Fruit fly (Drosophila melanogaster) whole organism, embryonic: ENCODE results near the gene CecA1.
A peak's percentile ranks its signal among the peaks of the same experiment; 100 is the strongest.

Experiments used
- Ada2b ChIP-seq: fragments of 200-800 bp; sonication (Bioruptor generic); IDR thresholded peaks from 2 replicates; pipeline ENCODE4 v1.3.6; 2022; ENCODE audit warnings: missing biosample characterization, missing genetic modification characterization
- Adf1 ChIP-seq: fragments of 200-800 bp; sonication (Bioruptor generic); IDR thresholded peaks from 2 replicates; pipeline ENCODE4 v1.3.6; 2022; ENCODE audit warnings: missing biosample characterization, missing genetic modification characterization
- Awh ChIP-seq: fragments of 200-800 bp; sonication (Bioruptor generic); IDR thresholded peaks from 2 replicates; pipeline ENCODE4, ENCODE4 v1.3.6; 2022; ENCODE audit warnings: missing biosample characterization, missing genetic modification characterization
- B-H1 ChIP-seq: fragments of 200-800 bp; sonication (Bioruptor generic); IDR thresholded peaks from 3 replicates; pipeline ENCODE4 v1.3.6; 2022; ENCODE audit warnings: missing biosample characterization, missing genetic modification characterization
- BEAF-32 ChIP-seq: fragments of 200-800 bp; sonication (Bioruptor generic); optimal IDR thresholded peaks from 3 replicates; lab custom pipeline; 2017; ENCODE audit warnings: missing biosample characterization, missing genetic modification characterization, mild to moderate bottlenecking, moderate library complexity, missing genetic modification reagents
- CG10274 ChIP-seq: fragments of 200-800 bp; sonication (Bioruptor generic); optimal IDR thresholded peaks from 3 replicates; lab custom pipeline; 2017; ENCODE audit warnings: missing biosample characterization, mild to moderate bottlenecking, missing genetic modification characterization
- CG11093 ChIP-seq: fragments of 200-800 bp; sonication (Bioruptor generic); IDR thresholded peaks from 3 replicates; pipeline ENCODE4 v1.3.6; 2022; ENCODE audit warnings: missing biosample characterization, missing genetic modification characterization
- CG14710 ChIP-seq: fragments of 200-800 bp; sonication (Bioruptor generic); optimal IDR thresholded peaks from 3 replicates; lab custom pipeline; 2019; ENCODE audit warnings: missing biosample characterization, mild to moderate bottlenecking, missing genetic modification characterization, moderate library complexity
- CG17359 ChIP-seq: fragments of 200-800 bp; sonication (Bioruptor generic); optimal IDR thresholded peaks from 3 replicates; lab custom pipeline; 2018; ENCODE audit warnings: missing biosample characterization, mild to moderate bottlenecking, missing genetic modification characterization, moderate library complexity
- CG17361 ChIP-seq: fragments of 200-800 bp; sonication (Bioruptor generic); IDR thresholded peaks from 3 replicates; pipeline ENCODE4 v1.3.6; 2022; ENCODE audit warnings: missing biosample characterization, missing genetic modification characterization
- CG18262 ChIP-seq: fragments of 200-800 bp; optimal IDR thresholded peaks from 3 replicates; lab custom pipeline; 2019; ENCODE audit warnings: missing biosample characterization, mild to moderate bottlenecking, missing genetic modification characterization, moderate library complexity
- CG18764 ChIP-seq: fragments of 200-800 bp; sonication (Bioruptor generic); optimal IDR thresholded peaks from 3 replicates; lab custom pipeline; 2016; ENCODE audit warnings: missing biosample characterization, missing genetic modification characterization
- CG3065 ChIP-seq: fragments of 200-800 bp; sonication (Bioruptor generic); optimal IDR thresholded peaks from 2 replicates; lab custom pipeline; 2016; ENCODE audit warnings: missing biosample characterization, missing genetic modification characterization
- CG3163 ChIP-seq: fragments of 200-800 bp; sonication (Bioruptor generic); optimal IDR thresholded peaks from 3 replicates; lab custom pipeline; 2016; ENCODE audit warnings: missing biosample characterization, missing genetic modification characterization
- CG32767 ChIP-seq: fragments of 200-800 bp; sonication (Bioruptor generic); IDR thresholded peaks from 2 replicates; pipeline ENCODE4 v1.3.6; 2022; ENCODE audit warnings: missing biosample characterization, missing genetic modification characterization
- CG34376 ChIP-seq: fragments of 200-800 bp; sonication (Bioruptor generic); optimal IDR thresholded peaks from 2 replicates; lab custom pipeline; 2018; ENCODE audit warnings: missing biosample characterization, mild to moderate bottlenecking, missing genetic modification characterization
- CG3726 ChIP-seq: fragments of 200-800 bp; sonication (Bioruptor generic); IDR thresholded peaks from 3 replicates; pipeline ENCODE4, ENCODE4 v1.3.6; 2022; ENCODE audit warnings: missing biosample characterization, missing genetic modification characterization
- CG6765 ChIP-seq: fragments of 200-800 bp; sonication (Bioruptor generic); optimal IDR thresholded peaks from 3 replicates; lab custom pipeline; 2017; ENCODE audit warnings: missing biosample characterization, mild to moderate bottlenecking, missing genetic modification characterization
- CG7786 ChIP-seq: fragments of 200-800 bp; sonication (Bioruptor generic); optimal IDR thresholded peaks from 2 replicates; lab custom pipeline; 2016; ENCODE audit warnings: missing biosample characterization, missing genetic modification characterization
- CG8359 ChIP-seq: fragments of 200-800 bp; sonication (Bioruptor generic); optimal IDR thresholded peaks from 2 replicates; lab custom pipeline; 2017; ENCODE audit warnings: missing biosample characterization, mild to moderate bottlenecking, missing genetic modification characterization, borderline replicate concordance
- CG9932 ChIP-seq: fragments of 200-800 bp; sonication (Bioruptor generic); IDR thresholded peaks from 2 replicates; pipeline ENCODE4 v1.3.6; 2022; ENCODE audit warnings: missing biosample characterization, missing genetic modification characterization
- Doc2 ChIP-seq: fragments of 200-800 bp; sonication (Bioruptor generic); IDR thresholded peaks from 2 replicates; pipeline ENCODE4 v1.3.6; 2022; ENCODE audit warnings: missing biosample characterization, missing genetic modification characterization
- Ets97D ChIP-seq: fragments of 200-800 bp; sonication (Bioruptor generic); optimal IDR thresholded peaks from 3 replicates; lab custom pipeline; 2016; ENCODE audit warnings: missing biosample characterization, missing genetic modification characterization
- HLH3B ChIP-seq: fragments of 200-800 bp; sonication (Bioruptor generic); IDR thresholded peaks from 2 replicates; pipeline ENCODE4 v1.3.6; 2022; ENCODE audit warnings: missing biosample characterization, missing genetic modification characterization
- HmgD ChIP-seq: fragments of 200-800 bp; sonication (Bioruptor generic); optimal IDR thresholded peaks from 3 replicates; lab custom pipeline; 2016; ENCODE audit warnings: missing biosample characterization, missing genetic modification characterization
- Jarid2 ChIP-seq: fragments of 200-800 bp; sonication (Bioruptor generic); optimal IDR thresholded peaks from 3 replicates; lab custom pipeline; 2017; ENCODE audit warnings: mild to moderate bottlenecking, missing biosample characterization, missing genetic modification reagents, missing genetic modification characterization
- Nf-YA ChIP-seq: fragments of 200-800 bp; sonication (Bioruptor generic); IDR thresholded peaks from 2 replicates; pipeline ENCODE4 v1.3.6; 2022; ENCODE audit warnings: missing biosample characterization, missing genetic modification characterization
- Trl ChIP-seq, 3 experiments: fragments of >200 bp in 2 of 3; fragments of 200-800 bp in 1 of 3; sonication (Bioruptor generic) in 1 of 3; optimal IDR thresholded peaks; 2 replicates in 1 of 3; 3 replicates in 2 of 3; lab custom pipeline; 2016 to 2017; ENCODE audit warnings: missing biosample characterization in 1 of 3, missing genetic modification characterization in 1 of 3
- amos ChIP-seq: fragments of 200-800 bp; sonication (Bioruptor generic); IDR thresholded peaks from 2 replicates; pipeline ENCODE4 v1.3.6; 2022; ENCODE audit warnings: missing biosample characterization, missing genetic modification characterization; ENCODE audit not compliant: partially characterized antibody
- cato ChIP-seq: fragments of 200-800 bp; sonication (Bioruptor generic); optimal IDR thresholded peaks from 2 replicates; lab custom pipeline; 2016; ENCODE audit warnings: missing biosample characterization, missing genetic modification characterization, borderline replicate concordance
- emc ChIP-seq: fragments of 200-800 bp; sonication (Bioruptor generic); optimal IDR thresholded peaks from 2 replicates; lab custom pipeline; 2016; ENCODE audit warnings: missing biosample characterization, missing genetic modification characterization
- gcm ChIP-seq: fragments of 200-800 bp; sonication (Bioruptor generic); optimal IDR thresholded peaks from 2 replicates; lab custom pipeline; 2019; ENCODE audit warnings: missing biosample characterization, mild to moderate bottlenecking, missing genetic modification characterization, moderate library complexity
- gem ChIP-seq: fragments of 200-800 bp; sonication (Bioruptor generic); optimal IDR thresholded peaks from 2 replicates; lab custom pipeline; 2019; ENCODE audit warnings: missing biosample characterization, mild to moderate bottlenecking, missing genetic modification characterization, moderate library complexity
- grn ChIP-seq: fragments of 200-800 bp; sonication (Bioruptor generic); optimal IDR thresholded peaks from 3 replicates; lab custom pipeline; 2017; ENCODE audit warnings: missing biosample characterization, missing genetic modification characterization
- h ChIP-seq: fragments of >200 bp; optimal IDR thresholded peaks from 2 replicates; lab custom pipeline; 2017
- ham ChIP-seq: fragments of 200-800 bp; sonication (Bioruptor generic); IDR thresholded peaks from 2 replicates; pipeline ENCODE4 v1.3.6; 2022; ENCODE audit warnings: missing biosample characterization, missing genetic modification characterization
- klu ChIP-seq: fragments of 200-800 bp; sonication (Bioruptor generic); IDR thresholded peaks from 2 replicates; pipeline ENCODE4 v1.3.6; 2022; ENCODE audit warnings: missing biosample characterization, missing genetic modification characterization
- knrl ChIP-seq: fragments of 200-800 bp; sonication (Bioruptor generic); IDR thresholded peaks from 3 replicates; pipeline ENCODE4 v1.3.6; 2022; ENCODE audit warnings: missing biosample characterization, missing genetic modification characterization; ENCODE audit not compliant: partially characterized antibody
- lola ChIP-seq, 3 experiments: fragments of >200 bp in 2 of 3; fragments of 200-800 bp in 1 of 3; sonication (Bioruptor generic) in 1 of 3; optimal IDR thresholded peaks; 2 replicates each; lab custom pipeline; 2017 to 2019; ENCODE audit warnings: missing biosample characterization in 3 of 3, missing genetic modification characterization in 3 of 3, mild to moderate bottlenecking in 1 of 3, moderate library complexity in 1 of 3
- mirr ChIP-seq: fragments of 200-800 bp; sonication (Bioruptor generic); optimal IDR thresholded peaks from 3 replicates; lab custom pipeline; 2018; ENCODE audit warnings: missing biosample characterization, mild to moderate bottlenecking, missing genetic modification characterization
- nerfin-2 ChIP-seq: fragments of 200-800 bp; sonication (Bioruptor generic); IDR thresholded peaks from 2 replicates; pipeline ENCODE4 v1.3.6; 2022; ENCODE audit warnings: missing biosample characterization, missing genetic modification characterization; ENCODE audit not compliant: partially characterized antibody
- phol ChIP-seq: fragments of 200-800 bp; sonication (Bioruptor generic); optimal IDR thresholded peaks from 3 replicates; lab custom pipeline; 2018; ENCODE audit warnings: missing biosample characterization, mild to moderate bottlenecking, missing genetic modification characterization, moderate library complexity
- ro ChIP-seq: fragments of 200-800 bp; sonication (Bioruptor generic); IDR thresholded peaks from 2 replicates; pipeline ENCODE4 v1.3.6; 2022; ENCODE audit warnings: missing biosample characterization, missing genetic modification characterization
- row ChIP-seq: fragments of 200-800 bp; sonication (Bioruptor generic); IDR thresholded peaks from 3 replicates; pipeline ENCODE4 v1.3.6; 2022; ENCODE audit warnings: missing biosample characterization, missing genetic modification characterization
- sima ChIP-seq: fragments of 200-800 bp; sonication (Bioruptor generic); optimal IDR thresholded peaks from 2 replicates; lab custom pipeline; 2016; ENCODE audit warnings: missing biosample characterization, missing genetic modification characterization
- sna ChIP-seq: fragments of 200-800 bp; sonication (Bioruptor generic); IDR thresholded peaks from 2 replicates; pipeline ENCODE4 v1.3.6; 2022; ENCODE audit warnings: missing biosample characterization, missing genetic modification characterization; ENCODE audit not compliant: partially characterized antibody
- tin ChIP-seq: fragments of 200-800 bp; sonication (Bioruptor generic); optimal IDR thresholded peaks from 3 replicates; lab custom pipeline; 2016; ENCODE audit warnings: missing biosample characterization, missing genetic modification characterization
- ttk ChIP-seq: fragments of 200-800 bp; sonication (Bioruptor generic); IDR thresholded peaks from 2 replicates; pipeline ENCODE4 v2.1.2; 2022; ENCODE audit warnings: missing biosample characterization, missing genetic modification characterization
- usp ChIP-seq: fragments of >200 bp; optimal IDR thresholded peaks from 2 replicates; lab custom pipeline; 2017; ENCODE audit warnings: missing biosample characterization, missing genetic modification characterization
- vvl ChIP-seq: fragments of 200-800 bp; sonication (Bioruptor generic); IDR thresholded peaks from 2 replicates; pipeline ENCODE4 v1.3.6; 2022; ENCODE audit warnings: missing biosample characterization, missing genetic modification characterization
- wdn ChIP-seq: fragments of 200-800 bp; sonication (Bioruptor generic); IDR thresholded peaks from 2 replicates; pipeline ENCODE4 v1.3.6; 2022; ENCODE audit warnings: missing biosample characterization, missing genetic modification characterization
- yki ChIP-seq: fragments of >200 bp; optimal IDR thresholded peaks from 3 replicates; lab custom pipeline; 2018

CecA1 gene

dm6 chr3R:30222236-30222635 lies 11.6 kb downstream of the CecA1 start (continued):
- TF ChIP-seq CG3726 (GFP tag; lab: Robert Waterston, UW) (no peak), CG3163 (GFP tag; lab: Kevin White, UChicago) (no peak), CG32767 (no peak), CG18262 (tag; lab: Kevin White, UChicago) (peak; percentile 33), CG10274 (GFP tag; lab: Kevin White, UChicago) (no peak), BEAF-32 (GFP tag; lab: Kevin White, UChicago) (no peak), wdn (no peak), Ets97D (GFP tag; lab: Kevin White, UChicago) (no peak), CG7786 (GFP tag; lab: Kevin White, UChicago) (no peak), lola (GFP tag; optimal IDR thresholded peaks at IDR 0.05; lab: Kevin White, UChicago) (peak in 1 of 3 experiments; percentile 34), mirr (no peak), yki (lab: Kevin White, UChicago) (no peak), ham (GFP tag; lab: Robert Waterston, UW) (no peak), gem (tag; lab: Kevin White, UChicago) (peak; percentile 56), HmgD (GFP tag; lab: Kevin White, UChicago) (no peak), usp (GFP tag; lab: Kevin White, UChicago) (no peak), ttk (GFP tag; lab: Robert Waterston, UW) (no peak), CG11093 (GFP tag; lab: Robert Waterston, UW) (no peak), HLH3B (GFP tag; lab: Robert Waterston, UW) (0 out of 2 replicates have a peak, but pooled peaks have one; percentile 13), Trl (optimal IDR thresholded peaks at IDR 0.05; lab: Kevin White, UChicago) (no peak), Trl (GFP tag; optimal IDR thresholded peaks at IDR 0.05; lab: Kevin White, UChicago) (no peak), emc (GFP tag; lab: Kevin White, UChicago) (no peak), sna (GFP tag; lab: Robert Waterston, UW) (no peak), CG3065 (GFP tag; lab: Kevin White, UChicago) (no peak), CG18764 (GFP tag; lab: Kevin White, UChicago) (no peak), vvl (GFP tag; lab: Robert Waterston, UW) (peak; percentile 46; the same call in 1 of the 2 replicates), CG34376 (GFP tag; lab: Kevin White, UChicago) (no peak), amos (GFP tag; lab: Robert Waterston, UW) (no peak), h (lab: Kevin White, UChicago) (no peak), grn (no peak), Ada2b (GFP tag; lab: Robert Waterston, UW) (no peak), Awh (GFP tag; lab: Robert Waterston, UW) (no peak), ro (GFP tag; lab: Robert Waterston, UW) (no peak), gcm (GFP tag; lab: Kevin White, UChicago) (no peak), sima (GFP tag; lab: Kevin White, UChicago) (no peak), Nf-YA (no peak), nerfin-2 (GFP tag; lab: Robert Waterston, UW) (no peak), CG14710 (tag; lab: Kevin White, UChicago) (no peak), B-H1 (no peak), CG9932 (GFP tag; lab: Robert Waterston, UW) (no peak), CG17359 (tag; lab: Kevin White, UChicago) (no peak), Adf1 (GFP tag; lab: Robert Waterston, UW) (no peak), tin (GFP tag; lab: Kevin White, UChicago) (no peak), CG8359 (no peak), Jarid2 (GFP tag; lab: Kevin White, UChicago) (no peak), CG6765 (no peak), cato (no peak), CG17361 (GFP tag; lab: Robert Waterston, UW) (0 out of 3 replicates have a peak, but pooled peaks have one; percentile 20), Doc2 (no peak), row (GFP tag; lab: Robert Waterston, UW) (peak; percentile 65), klu (GFP tag; lab: Robert Waterston, UW) (no peak), knrl (GFP tag; lab: Robert Waterston, UW) (no peak), phol (tag; lab: Kevin White, UChicago) (no peak)
